Fruit fly (Drosophila melanogaster) whole organism, embryonic: ENCODE results near the gene UQCR-C1.

Source experiments
- Antp ChIP-seq: fragments of 200-800 bp; sonication (Bioruptor generic); optimal IDR thresholded peaks from 3 replicates; lab custom pipeline; 2016; ENCODE audit warnings: missing biosample characterization, missing genetic modification characterization
- CG11093 ChIP-seq: fragments of 200-800 bp; sonication (Bioruptor generic); IDR thresholded peaks from 3 replicates; pipeline ENCODE4 v1.3.6; 2022; ENCODE audit warnings: missing biosample characterization, missing genetic modification characterization
- CG11398 ChIP-seq: fragments of 200-800 bp; sonication (Bioruptor generic); optimal IDR thresholded peaks from 2 replicates; lab custom pipeline; 2016; ENCODE audit warnings: missing biosample characterization, missing genetic modification characterization
- CG12659 ChIP-seq: fragments of 200-800 bp; sonication (Bioruptor generic); optimal IDR thresholded peaks from 3 replicates; lab custom pipeline; 2017; ENCODE audit warnings: mild to moderate bottlenecking, missing biosample characterization, missing genetic modification reagents, missing genetic modification characterization
- CG13894 ChIP-seq: fragments of 200-800 bp; sonication (Bioruptor generic); optimal IDR thresholded peaks from 3 replicates; lab custom pipeline; 2018; ENCODE audit warnings: missing biosample characterization, mild to moderate bottlenecking, missing genetic modification characterization, moderate library complexity
- CG1529 ChIP-seq: fragments of 200-800 bp; sonication (Bioruptor generic); optimal IDR thresholded peaks from 3 replicates; lab custom pipeline; 2018; ENCODE audit warnings: missing biosample characterization, missing genetic modification characterization
- CG1602 ChIP-seq: fragments of 200-800 bp; sonication (Bioruptor generic); optimal IDR thresholded peaks from 3 replicates; lab custom pipeline; 2016; ENCODE audit warnings: missing biosample characterization, missing genetic modification characterization
- CG17385 ChIP-seq: fragments of 200-800 bp; sonication (Bioruptor generic); optimal IDR thresholded peaks from 3 replicates; lab custom pipeline; 2018; ENCODE audit warnings: missing biosample characterization, mild to moderate bottlenecking, missing genetic modification characterization
- CG18011 ChIP-seq: fragments of 200-800 bp; sonication (Bioruptor generic); optimal IDR thresholded peaks from 2 replicates; lab custom pipeline; 2017; ENCODE audit warnings: missing biosample characterization, missing genetic modification characterization, mild to moderate bottlenecking, moderate library complexity, missing genotype
- CG18476 ChIP-seq: fragments of 200-800 bp; sonication (Bioruptor generic); optimal IDR thresholded peaks from 2 replicates; lab custom pipeline; 2016; ENCODE audit warnings: missing biosample characterization, mild to moderate bottlenecking, missing genetic modification characterization
- CG18619 ChIP-seq: fragments of 200-800 bp; sonication (Bioruptor generic); optimal IDR thresholded peaks from 3 replicates; lab custom pipeline; 2017; ENCODE audit warnings: missing biosample characterization, mild to moderate bottlenecking, missing genetic modification characterization
- CG2129 ChIP-seq: fragments of 200-800 bp; sonication (Bioruptor generic); IDR thresholded peaks from 2 replicates; pipeline ENCODE4 v1.3.6; 2022; ENCODE audit warnings: missing biosample characterization, missing genetic modification characterization; ENCODE audit not compliant: partially characterized antibody
- CG31365 ChIP-seq: fragments of 200-800 bp; sonication (Bioruptor generic); optimal IDR thresholded peaks from 2 replicates; lab custom pipeline; 2018; ENCODE audit warnings: missing biosample characterization, mild to moderate bottlenecking, missing genetic modification characterization
- CG31388 ChIP-seq: fragments of 200-800 bp; sonication (Bioruptor generic); optimal IDR thresholded peaks from 2 replicates; lab custom pipeline; 2016; ENCODE audit warnings: missing biosample characterization, missing genetic modification characterization
- CG32532 ChIP-seq: fragments of 200-800 bp; sonication (Bioruptor generic); IDR thresholded peaks from 2 replicates; pipeline ENCODE4 v1.3.6; 2022; ENCODE audit warnings: missing biosample characterization, missing genetic modification characterization
- CG34224 ChIP-seq: fragments of 200-800 bp; sonication (Bioruptor generic); IDR thresholded peaks from 3 replicates; pipeline ENCODE4 v1.3.6; 2022; ENCODE audit warnings: missing biosample characterization, missing genetic modification characterization; ENCODE audit not compliant: partially characterized antibody
- CG34422 ChIP-seq: fragments of 200-800 bp; sonication (Bioruptor generic); IDR thresholded peaks from 3 replicates; pipeline ENCODE4 v1.3.6; 2022; ENCODE audit warnings: missing biosample characterization, missing genetic modification characterization
- CG42726 ChIP-seq: fragments of 200-800 bp; sonication (Bioruptor generic); IDR thresholded peaks from 2 replicates; pipeline ENCODE4 v1.3.6; 2022; ENCODE audit warnings: missing biosample characterization, missing genetic modification characterization; ENCODE audit not compliant: partially characterized antibody
- CG5953 ChIP-seq: fragments of 200-800 bp; sonication (Bioruptor generic); IDR thresholded peaks from 2 replicates; pipeline ENCODE4 v1.3.6; 2022; ENCODE audit warnings: missing biosample characterization, missing genetic modification characterization
- CG7963 ChIP-seq: fragments of 200-800 bp; sonication (Bioruptor generic); IDR thresholded peaks from 3 replicates; pipeline ENCODE4 v1.3.6; 2022; ENCODE audit warnings: missing biosample characterization, missing genetic modification characterization; ENCODE audit not compliant: partially characterized antibody
- HmgD ChIP-seq: fragments of 200-800 bp; sonication (Bioruptor generic); optimal IDR thresholded peaks from 3 replicates; lab custom pipeline; 2016; ENCODE audit warnings: missing biosample characterization, missing genetic modification characterization
- Mad ChIP-seq: fragments of 200-800 bp; sonication (Bioruptor generic); optimal IDR thresholded peaks from 2 replicates; lab custom pipeline; 2016; ENCODE audit warnings: missing biosample characterization, missing genetic modification characterization
- Meics ChIP-seq: fragments of 200-800 bp; sonication (Bioruptor generic); optimal IDR thresholded peaks from 2 replicates; lab custom pipeline; 2017; ENCODE audit warnings: missing biosample characterization, mild to moderate bottlenecking, missing genetic modification characterization
- Optix ChIP-seq: fragments of 200-800 bp; sonication (Bioruptor generic); IDR thresholded peaks from 3 replicates; pipeline ENCODE4 v1.3.6; 2022; ENCODE audit warnings: missing biosample characterization, missing genetic modification characterization
- Poxn ChIP-seq: fragments of 200-800 bp; sonication (Bioruptor generic); IDR thresholded peaks from 2 replicates; pipeline ENCODE4 v1.3.6; 2022; ENCODE audit warnings: missing biosample characterization, missing genetic modification characterization
- Sox100B ChIP-seq: fragments of 200-800 bp; sonication (Bioruptor generic); optimal IDR thresholded peaks from 3 replicates; lab custom pipeline; 2018; ENCODE audit warnings: missing biosample characterization, mild to moderate bottlenecking, missing genetic modification characterization
- Spps ChIP-seq: fragments of 200-800 bp; sonication (Bioruptor generic); optimal IDR thresholded peaks from 2 replicates; lab custom pipeline; 2018; ENCODE audit warnings: missing biosample characterization, mild to moderate bottlenecking, missing genetic modification characterization
- Sry-δ ChIP-seq: fragments of 200-800 bp; sonication (Bioruptor generic); optimal IDR thresholded peaks from 2 replicates; lab custom pipeline; 2016; ENCODE audit warnings: missing biosample characterization, missing genetic modification characterization
- Vsx1 ChIP-seq: fragments of 200-800 bp; sonication (Bioruptor generic); optimal IDR thresholded peaks from 2 replicates; lab custom pipeline; 2017; ENCODE audit warnings: missing biosample characterization, mild to moderate bottlenecking, missing genetic modification characterization, missing genetic modification reagents
- Xbp1 ChIP-seq: fragments of 200-800 bp; sonication (Bioruptor generic); optimal IDR thresholded peaks from 3 replicates; lab custom pipeline; 2016; ENCODE audit warnings: missing biosample characterization, mild to moderate bottlenecking, missing genetic modification characterization
- bab2 ChIP-seq: fragments of 200-800 bp; sonication (Bioruptor generic); optimal IDR thresholded peaks from 2 replicates; lab custom pipeline; 2016; ENCODE audit warnings: missing biosample characterization, missing genetic modification characterization
- dimm ChIP-seq: fragments of 200-800 bp; sonication (Bioruptor generic); IDR thresholded peaks from 2 replicates; pipeline ENCODE4 v1.3.6; 2022; ENCODE audit warnings: missing biosample characterization, missing genetic modification characterization
- disco-r ChIP-seq: fragments of 200-800 bp; sonication (Bioruptor generic); optimal IDR thresholded peaks from 2 replicates; lab custom pipeline; 2016; ENCODE audit warnings: missing biosample characterization, missing genetic modification characterization
- fu2 ChIP-seq: fragments of 200-800 bp; sonication (Bioruptor generic); optimal IDR thresholded peaks from 2 replicates; lab custom pipeline; 2016; ENCODE audit warnings: missing biosample characterization, missing genetic modification characterization
- jing ChIP-seq: fragments of 200-800 bp; sonication (Bioruptor generic); optimal IDR thresholded peaks from 2 replicates; lab custom pipeline; 2018; ENCODE audit warnings: missing biosample characterization, mild to moderate bottlenecking, missing genetic modification characterization
- onecut ChIP-seq: fragments of 200-800 bp; sonication (Bioruptor generic); IDR thresholded peaks from 2 replicates; pipeline ENCODE4 v1.3.6; 2022; ENCODE audit warnings: missing biosample characterization, missing genetic modification characterization
- pan ChIP-seq, 4 experiments: fragments of >200 bp in 3 of 4; fragments of 200-800 bp in 1 of 4; sonication (Bioruptor generic) in 1 of 4; optimal IDR thresholded peaks in 3 of 4; IDR thresholded peaks in 1 of 4; 2 replicates each; pipeline versions ENCODE4 v1.3.6 to Lab custom; 2017 to 2022; ENCODE audit warnings: missing biosample characterization in 2 of 4, missing genetic modification characterization in 2 of 4, mixed read lengths in 1 of 4
- pb ChIP-seq: fragments of 200-800 bp; sonication (Bioruptor generic); optimal IDR thresholded peaks from 3 replicates; lab custom pipeline; 2016; ENCODE audit warnings: missing biosample characterization, missing genetic modification characterization
- pnt ChIP-seq: fragments of 200-800 bp; sonication (Bioruptor generic); optimal IDR thresholded peaks from 3 replicates; lab custom pipeline; 2016; ENCODE audit warnings: missing biosample characterization, missing genetic modification characterization
- row ChIP-seq: fragments of 200-800 bp; sonication (Bioruptor generic); IDR thresholded peaks from 3 replicates; pipeline ENCODE4 v1.3.6; 2022; ENCODE audit warnings: missing biosample characterization, missing genetic modification characterization
- sim ChIP-seq: fragments of 200-800 bp; sonication (Bioruptor generic); IDR thresholded peaks from 2 replicates; pipeline ENCODE4 v1.3.6; 2022; ENCODE audit warnings: missing biosample characterization, missing genetic modification characterization
- slbo ChIP-seq: fragments of 200-800 bp; sonication (Bioruptor generic); IDR thresholded peaks from 2 replicates; pipeline ENCODE4 v1.3.6; 2022; ENCODE audit warnings: missing biosample characterization, missing genetic modification characterization
- sob ChIP-seq: fragments of 200-800 bp; sonication (Bioruptor generic); IDR thresholded peaks from 2 replicates; pipeline ENCODE4 v1.3.6; 2022; ENCODE audit warnings: missing biosample characterization, missing genetic modification characterization
- sqz ChIP-seq: fragments of 200-800 bp; sonication (Bioruptor generic); optimal IDR thresholded peaks from 3 replicates; lab custom pipeline; 2018; ENCODE audit warnings: missing biosample characterization, mild to moderate bottlenecking, missing genetic modification characterization
- ssp ChIP-seq: fragments of 200-800 bp; sonication (Bioruptor generic); IDR thresholded peaks from 2 replicates; pipeline ENCODE4 v1.3.6; 2022; ENCODE audit warnings: missing biosample characterization, missing genetic modification characterization
- tx ChIP-seq: fragments of 200-800 bp; sonication (Bioruptor generic); optimal IDR thresholded peaks from 2 replicates; lab custom pipeline; 2016; ENCODE audit warnings: missing biosample characterization, missing genetic modification characterization
- wek ChIP-seq: fragments of 200-800 bp; sonication (Bioruptor generic); optimal IDR thresholded peaks from 3 replicates; lab custom pipeline; 2018; ENCODE audit warnings: missing biosample characterization, mild to moderate bottlenecking, missing genetic modification characterization, moderate library complexity
- z ChIP-seq: fragments of 200-800 bp; sonication (Bioruptor generic); IDR thresholded peaks from 3 replicates; pipeline ENCODE4 v1.3.6; 2022; ENCODE audit warnings: missing biosample characterization, missing genetic modification characterization

The UQCR-C1 gene

dm6 chr3R:14893791-14894782 is 4.1 kb downstream of the UQCR-C1 start, which contains the start of gene Dph2 (continued):
- TF ChIP-seq CG18619, result peak; percentile 56
- TF ChIP-seq CG31365 (tag; lab: Kevin White, UChicago), result no peak
- TF ChIP-seq Meics, result peak; percentile 80
- TF ChIP-seq tx (GFP tag; lab: Kevin White, UChicago), result no peak
- TF ChIP-seq HmgD, result peak; percentile 12
- no peak for TF ChIP-seq CG18476 (GFP tag; lab: Kevin White, UChicago)
- 0 out of 2 replicates have a peak, but pooled peaks have one; percentile 57 for TF ChIP-seq CG42726
- peak; percentile 74 for TF ChIP-seq CG13894 (tag; lab: Kevin White, UChicago)
- TF ChIP-seq CG34422 (GFP tag; lab: Robert Waterston, UW), result peak; percentile 73
- no peak for TF ChIP-seq CG1529 (GFP tag; lab: Kevin White, UChicago)
- no peak for TF ChIP-seq z (GFP tag; lab: Robert Waterston, UW)
- peak; percentile 79 for TF ChIP-seq sob (GFP tag; lab: Robert Waterston, UW)
- TF ChIP-seq CG2129 (GFP tag; lab: Robert Waterston, UW), result no peak
- peak; percentile 21 for TF ChIP-seq Mad (GFP tag; lab: Kevin White, UChicago)
- TF ChIP-seq CG34224 (GFP tag; lab: Robert Waterston, UW), result no peak
- no peak for TF ChIP-seq CG7963
- TF ChIP-seq jing, result no peak
- TF ChIP-seq fu2 (GFP tag; lab: Kevin White, UChicago), result peak; percentile 17
- peak; percentile 91 for TF ChIP-seq row
- TF ChIP-seq pan (optimal IDR thresholded peaks at IDR 0.05; lab: Kevin White, UChicago), result no peak
- peak in 1 of 2 experiments; percentile 86 for TF ChIP-seq pan (GFP tag; optimal IDR thresholded peaks at IDR 0.05 in 1 of 2, IDR thresholded peaks at IDR 0.05 in 1 of 2)
- TF ChIP-seq pnt (GFP tag; lab: Kevin White, UChicago), result peak; percentile 11
- TF ChIP-seq CG32532 (GFP tag; lab: Robert Waterston, UW), result peak; percentile 92
- peak; percentile 59 for TF ChIP-seq Sry-δ (GFP tag; lab: Kevin White, UChicago)
- peak; percentile 93 for TF ChIP-seq slbo (GFP tag; lab: Robert Waterston, UW)
- peak; percentile 42 for TF ChIP-seq onecut (GFP tag; lab: Robert Waterston, UW)
- peak; percentile 79 for TF ChIP-seq Sox100B
- peak; percentile 54; the same call in 1 of the 2 replicates for TF ChIP-seq dimm (GFP tag; lab: Robert Waterston, UW)
- peak; percentile 79 for TF ChIP-seq CG12659 (GFP tag; lab: Kevin White, UChicago)
- TF ChIP-seq Antp (GFP tag; lab: Kevin White, UChicago), result peak; percentile 35
- TF ChIP-seq CG17385, result peak; percentile 65
- TF ChIP-seq Vsx1, result no peak
- no peak for TF ChIP-seq CG18011 (GFP tag; lab: Kevin White, UChicago)
- no peak for TF ChIP-seq Poxn (GFP tag; lab: Robert Waterston, UW)
- TF ChIP-seq wek (GFP tag; lab: Kevin White, UChicago), result no peak
- TF ChIP-seq sim (GFP tag; lab: Robert Waterston, UW), result peak; percentile 69
- no peak for TF ChIP-seq CG31388
- peak; percentile 73 for TF ChIP-seq CG5953 (GFP tag; lab: Robert Waterston, UW)
- no peak for TF ChIP-seq CG11398
- TF ChIP-seq CG1602 (GFP tag; lab: Kevin White, UChicago), result peak; percentile 60
- no peak for TF ChIP-seq sqz (GFP tag; lab: Kevin White, UChicago)
- peak; percentile 2 for TF ChIP-seq bab2 (GFP tag; lab: Kevin White, UChicago)
- no peak for TF ChIP-seq disco-r (GFP tag; lab: Kevin White, UChicago)
- peak; percentile 69 for TF ChIP-seq Xbp1
- no peak for TF ChIP-seq pb (GFP tag; lab: Kevin White, UChicago)
- peak; percentile 78 for TF ChIP-seq ssp (GFP tag; lab: Robert Waterston, UW)
- no peak for TF ChIP-seq Optix (GFP tag; lab: Robert Waterston, UW)
- peak; percentile 59; the same call in 1 of the 3 replicates for TF ChIP-seq CG11093 (GFP tag; lab: Robert Waterston, UW)
- TF ChIP-seq Spps (tag; lab: Kevin White, UChicago), result peak; percentile 63
